Fruit fly (Drosophila melanogaster): ENCODE results near the gene CG10588.

The CG10588 gene

DNA sequence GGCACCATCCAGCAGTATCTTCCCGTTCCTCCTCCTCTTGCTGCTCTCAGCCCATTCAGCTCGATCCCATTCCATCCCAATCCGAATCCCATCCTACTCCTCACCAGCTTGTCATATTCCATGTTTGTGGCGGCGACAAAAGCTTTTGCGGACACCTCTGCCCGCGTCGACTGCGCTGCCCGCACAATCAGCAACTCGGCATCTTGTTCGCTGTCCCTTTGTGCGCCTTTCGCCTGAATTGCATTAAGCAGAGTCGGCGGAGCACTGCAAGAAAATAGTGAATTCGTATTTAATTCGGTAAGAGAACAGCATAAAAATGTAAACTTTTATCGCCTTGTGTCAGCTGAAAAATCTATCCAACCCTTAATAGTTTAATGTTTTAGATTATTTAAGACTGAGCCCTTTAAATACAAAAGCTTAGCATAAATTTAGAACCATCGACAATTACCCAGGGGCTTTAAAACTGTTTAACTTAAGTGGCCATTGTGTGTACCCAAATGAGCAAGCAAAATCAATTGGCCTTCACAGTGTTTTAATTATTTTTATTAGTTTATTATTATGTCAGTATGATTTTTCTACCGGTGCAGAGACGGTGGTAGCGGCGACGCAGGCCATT is 6.1 kb upstream of the CG10588 start (continued):
- TF ChIP-seq CG18262 (tag; optimal IDR thresholded peaks at IDR 0.05): peak; percentile 50
- peak; percentile 28 for TF ChIP-seq Asciz (GFP tag; optimal IDR thresholded peaks at IDR 0.05)
- TF ChIP-seq CG3838 (GFP tag; optimal IDR thresholded peaks at IDR 0.05): no peak
- TF ChIP-seq ATbp (GFP tag; optimal IDR thresholded peaks at IDR 0.05): peak; percentile 7
- TF ChIP-seq CG6254 (GFP tag; optimal IDR thresholded peaks at IDR 0.05): peak; percentile 15
- TF ChIP-seq cwo (GFP tag; optimal IDR thresholded peaks at IDR 0.05): no peak
- TF ChIP-seq nerfin-1 (tag; optimal IDR thresholded peaks at IDR 0.05): no peak
- peak; percentile 52 for TF ChIP-seq sens (GFP tag)
- peak; percentile 13; the same call in 1 of the 2 replicates for TF ChIP-seq vvl (GFP tag; IDR thresholded peaks at IDR 0.05)
- TF ChIP-seq sisA (GFP tag; IDR thresholded peaks at IDR 0.05): no peak; the same call in 1 of the 2 replicates
- no peak for TF ChIP-seq ttk (GFP tag; IDR thresholded peaks at IDR 0.05)
- TF ChIP-seq Adf1 (GFP tag; IDR thresholded peaks at IDR 0.05): peak; percentile 53
- TF ChIP-seq al (GFP tag; IDR thresholded peaks at IDR 0.05): no peak
- no peak for TF ChIP-seq ranshi (GFP tag; IDR thresholded peaks at IDR 0.05)
- no peak for TF ChIP-seq D (optimal IDR thresholded peaks at IDR 0.05)
- TF ChIP-seq D (GFP tag; optimal IDR thresholded peaks at IDR 0.05): peak; percentile 51
- peak; percentile 54 for TF ChIP-seq CG10979 (tag; optimal IDR thresholded peaks at IDR 0.05)
- no peak for TF ChIP-seq cad (GFP tag; optimal IDR thresholded peaks at IDR 0.05)
- TF ChIP-seq Sox102F (GFP tag; optimal IDR thresholded peaks at IDR 0.05): peak; percentile 26
- TF ChIP-seq CG12391 (tag; optimal IDR thresholded peaks at IDR 0.05): peak; percentile 10
- TF ChIP-seq sc (optimal IDR thresholded peaks at IDR 0.05): no peak
- peak; percentile 61 for TF ChIP-seq sc (GFP tag; optimal IDR thresholded peaks at IDR 0.05)
- peak; percentile 45 to 94 for TF ChIP-seq bsh (GFP tag; optimal IDR thresholded peaks at IDR 0.05)
- TF ChIP-seq CG9932 (GFP tag; IDR thresholded peaks at IDR 0.05): no peak
- TF ChIP-seq scrt (GFP tag; optimal IDR thresholded peaks at IDR 0.05): no peak
- 0 out of 2 replicates have a peak, but pooled peaks have one; percentile 26 for TF ChIP-seq CG31441 (GFP tag; IDR thresholded peaks at IDR 0.05)
- TF ChIP-seq CG14965 (GFP tag; optimal IDR thresholded peaks at IDR 0.05; ENCODE audit: borderline replicate concordance): no peak
- TF ChIP-seq Nf-YC (tag; optimal IDR thresholded peaks at IDR 0.05): no peak
- no peak for TF ChIP-seq CG1603 (tag; optimal IDR thresholded peaks at IDR 0.05)
- TF ChIP-seq D19A (tag; optimal IDR thresholded peaks at IDR 0.05): peak; percentile 4
- TF ChIP-seq corto (GFP tag; optimal IDR thresholded peaks at IDR 0.05): peak; percentile 54
- TF ChIP-seq trem (tag; optimal IDR thresholded peaks at IDR 0.05): peak; percentile 16
- TF ChIP-seq Blimp-1 (GFP tag; optimal IDR thresholded peaks at IDR 0.05): peak; percentile 36
- no peak for TF ChIP-seq CG3847 (GFP tag; IDR thresholded peaks at IDR 0.05)
- no peak for TF ChIP-seq Hr78 (GFP tag; optimal IDR thresholded peaks at IDR 0.05)
- peak; percentile 34 for TF ChIP-seq Ssrp (tag; optimal IDR thresholded peaks at IDR 0.05)
- peak; percentile 51 for TF ChIP-seq nmo (GFP tag; optimal IDR thresholded peaks at IDR 0.05)
- peak; percentile 37; the same call in 1 of the 2 replicates for TF ChIP-seq Xrp1 (GFP tag; IDR thresholded peaks at IDR 0.05)
- TF ChIP-seq Drgx (GFP tag; IDR thresholded peaks at IDR 0.05): peak; percentile 69
- peak; percentile 65 for TF ChIP-seq nom (GFP tag; optimal IDR thresholded peaks at IDR 0.05)
- peak; percentile 54 for TF ChIP-seq phol (tag; optimal IDR thresholded peaks at IDR 0.05)
- TF ChIP-seq Hr51 (GFP tag; optimal IDR thresholded peaks at IDR 0.05): peak in 1 of 2 experiments; percentile 20
- TF ChIP-seq en (GFP tag; optimal IDR thresholded peaks at IDR 0.05): no peak
- TF ChIP-seq gem (tag; optimal IDR thresholded peaks at IDR 0.05): peak; percentile 64
- peak; percentile 13 for TF ChIP-seq CG8388 (GFP tag; optimal IDR thresholded peaks at IDR 0.05)
- no peak for TF ChIP-seq Tbp (GFP tag; optimal IDR thresholded peaks at IDR 0.05)
- TF ChIP-seq dmrt99B (tag; optimal IDR thresholded peaks at IDR 0.05): peak; percentile 27
- TF ChIP-seq Oli (tag; optimal IDR thresholded peaks at IDR 0.05): peak; percentile 28
- TF ChIP-seq CG11504 (tag; optimal IDR thresholded peaks at IDR 0.05): peak; percentile 55

Data from whole organism, embryonic.